Worm (Caenorhabditis elegans) whole organism, early embryonic: Measurements from ENCODE around the gene let-711.

Experiments used
- B0310.2 ChIP-seq: sonication (generic microtip); optimal IDR thresholded peaks from 2 replicates; lab custom pipeline; 2016; ENCODE audit warnings: mild to moderate bottlenecking, missing genetic modification characterization, missing compliant biosample characterization
- F13C5.2 ChIP-seq: sonication (generic microtip); optimal IDR thresholded peaks from 2 replicates; lab custom pipeline; 2017; ENCODE audit warnings: mild to moderate bottlenecking, missing genetic modification characterization, inconsistent platforms, missing compliant biosample characterization
- aly-1 ChIP-seq: sonication (generic microtip); optimal IDR thresholded peaks from 2 replicates; lab custom pipeline; 2016; ENCODE audit warnings: missing genetic modification characterization, missing compliant biosample characterization
- ama-1 ChIP-seq: fragments of 150-350 bp; optimal IDR thresholded peaks from 2 replicates; lab custom pipeline; 2014
- ceh-13 ChIP-seq: fragments of 200-800 bp; sonication (Bioruptor generic); optimal IDR thresholded peaks from 2 replicates; lab custom pipeline; 2018; ENCODE audit warnings: mild to moderate bottlenecking, missing genetic modification characterization, missing compliant biosample characterization
- ceh-36 ChIP-seq: sonication (generic microtip); optimal IDR thresholded peaks from 2 replicates; lab custom pipeline; 2016; ENCODE audit warnings: missing genetic modification characterization, inconsistent platforms, missing compliant biosample characterization
- flt-1 ChIP-seq: fragments of 200-800 bp; sonication (Bioruptor generic); IDR thresholded peaks from 2 replicates; pipeline ENCODE4 v1.3.6; 2022; ENCODE audit warnings: missing genetic modification characterization, missing compliant biosample characterization
- hmbx-1 ChIP-seq: sonication (generic microtip); optimal IDR thresholded peaks from 2 replicates; lab custom pipeline; 2016; ENCODE audit warnings: mild to moderate bottlenecking, missing genetic modification characterization, missing compliant biosample characterization
- pes-1 ChIP-seq: fragments of 200-800 bp; sonication (Bioruptor generic); IDR thresholded peaks from 2 replicates; pipeline ENCODE4 v1.3.6; 2022; ENCODE audit warnings: missing genetic modification reagents, missing genetic modification characterization, missing compliant biosample characterization
- sea-1 ChIP-seq: fragments of 200-800 bp; sonication (Bioruptor generic); conservative IDR thresholded peaks from 2 replicates; pipeline ENCODE4 v1.3.6; 2022; ENCODE audit warnings: missing genetic modification characterization, missing compliant biosample characterization
- tbx-37 ChIP-seq: fragments of 200-800 bp; sonication (Bioruptor generic); conservative IDR thresholded peaks from 2 replicates; pipeline ENCODE4 v1.3.6; 2022; ENCODE audit warnings: missing genetic modification reagents, missing genetic modification characterization, missing compliant biosample characterization
- tra-4 ChIP-seq: sonication (generic microtip); optimal IDR thresholded peaks from 2 replicates; lab custom pipeline; 2017; ENCODE audit warnings: missing genetic modification characterization, missing compliant biosample characterization

ce11 chrIII:6958674-6959241 is 12.2 kb downstream of the let-711 start:
- no peak for TF ChIP-seq flt-1 (GFP tag; lab: Robert Waterston, UW)
- TF ChIP-seq ama-1 (lab: Kevin White, UChicago), result no peak
- no peak for TF ChIP-seq F13C5.2 (tag; lab: Kevin White, UChicago)
- no peak for TF ChIP-seq B0310.2 (tag; lab: Kevin White, UChicago)
- no peak for TF ChIP-seq aly-1 (tag; lab: Kevin White, UChicago)
- TF ChIP-seq pes-1, result no peak
- TF ChIP-seq ceh-36, result no peak
- TF ChIP-seq sea-1 (GFP tag; lab: Robert Waterston, UW), result no peak
- TF ChIP-seq ceh-13 (GFP tag; lab: Kevin White, UChicago), result no peak
- no peak for TF ChIP-seq tra-4
- TF ChIP-seq hmbx-1 (tag; lab: Kevin White, UChicago), result no peak
- no peak for TF ChIP-seq tbx-37
